Fruit fly (Drosophila melanogaster): ENCODE results near the gene CG31848.
A peak's percentile ranks its signal among the peaks of the same experiment; 100 is the strongest.

CG31848 gene

DNA sequence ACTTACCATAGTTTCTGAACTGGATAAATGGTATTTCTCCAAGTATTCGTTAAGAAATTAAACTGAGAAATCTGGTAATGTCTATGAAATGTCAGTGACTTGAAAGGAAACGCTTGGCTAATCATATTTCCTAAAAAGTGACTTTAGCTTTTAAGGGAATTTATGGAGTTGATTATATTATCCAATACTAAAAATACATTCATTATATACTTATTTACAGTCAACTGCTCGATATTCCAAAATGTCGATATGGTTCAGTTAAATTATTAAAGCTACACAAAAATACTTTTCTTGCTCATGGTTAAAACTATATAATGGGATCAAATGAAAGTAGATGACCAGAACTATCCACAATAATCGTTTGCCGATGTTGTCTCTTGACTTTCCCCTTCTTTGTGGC is at the start of gene CG31848:
CG31848 (minus strand) TSS at position 101 of the 400 bp plus-strand sequence.
- TF ChIP-seq noc (tag; optimal IDR thresholded peaks at IDR 0.05): no peak

dm6 chr2L:13306655-13307054 is 41.0 kb upstream of the CG31848 start, which contains the start of gene CG43779:
CG43779 (minus strand) TSS chr2L:13306755.
- no peak for TF ChIP-seq noc (tag; optimal IDR thresholded peaks at IDR 0.05)

DNA sequence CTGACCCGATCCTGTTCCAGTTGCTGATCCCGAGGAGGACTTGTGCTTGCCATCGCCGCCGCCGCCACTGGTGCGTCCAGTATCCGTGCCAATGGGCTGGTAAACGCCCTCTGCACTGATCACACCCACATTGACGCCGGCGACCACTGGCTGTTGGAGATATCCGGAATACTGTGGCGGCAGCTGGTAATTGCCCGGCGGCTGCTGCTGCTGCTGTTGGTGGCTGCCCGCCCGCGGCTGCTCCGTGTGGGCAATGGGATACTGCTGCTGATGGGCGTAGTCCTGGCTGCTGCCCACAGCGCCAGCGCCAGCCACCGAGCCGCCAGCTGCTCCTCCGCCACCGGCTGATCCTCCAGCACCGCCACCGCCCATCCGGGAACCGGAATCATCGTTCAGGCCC is 39.3 kb upstream of the CG31848 start:
- no peak for TF ChIP-seq noc (tag; optimal IDR thresholded peaks at IDR 0.05)

DNA sequence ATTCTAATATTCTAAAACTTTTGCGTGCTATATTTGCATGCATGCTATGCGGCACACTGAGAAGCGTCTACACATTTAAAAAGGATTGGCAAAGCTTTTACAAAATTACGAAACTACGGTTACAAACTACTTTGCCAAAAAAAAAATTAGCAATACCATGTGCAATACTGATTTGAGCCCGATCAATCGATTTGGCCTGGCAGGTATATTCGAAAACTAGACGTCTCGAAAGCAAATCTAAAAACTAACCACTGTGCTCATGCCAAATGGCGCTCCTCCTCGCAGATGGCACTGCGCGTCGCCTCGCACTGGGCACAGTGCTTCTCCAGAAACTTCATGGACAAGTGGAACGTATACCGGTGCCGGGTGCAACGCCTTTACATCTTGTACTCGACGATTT is 38.8 kb upstream of the CG31848 start, which contains the start of gene CG16825:
CG16825 (plus strand) TSS at position 301 of the 400 bp plus-strand sequence.
- no peak for TF ChIP-seq noc (tag; optimal IDR thresholded peaks at IDR 0.05)

dm6 chr2L:13296703-13297230 is 31.1 kb upstream of the CG31848 start:
- TF ChIP-seq noc (tag; optimal IDR thresholded peaks at IDR 0.05): no peak

dm6 chr2L:13295978-13296702 is 30.5 kb upstream of the CG31848 start:
- TF ChIP-seq noc (tag; optimal IDR thresholded peaks at IDR 0.05): no peak

- TF ChIP-seq noc (tag; optimal IDR thresholded peaks at IDR 0.05): no peak
These were observed 26.9 kb upstream of the CG31848 start, which contains the start of gene CG16824 for dm6 chr2L:13292626-13293025. CG16824 (plus strand) TSS chr2L:13293009.

DNA sequence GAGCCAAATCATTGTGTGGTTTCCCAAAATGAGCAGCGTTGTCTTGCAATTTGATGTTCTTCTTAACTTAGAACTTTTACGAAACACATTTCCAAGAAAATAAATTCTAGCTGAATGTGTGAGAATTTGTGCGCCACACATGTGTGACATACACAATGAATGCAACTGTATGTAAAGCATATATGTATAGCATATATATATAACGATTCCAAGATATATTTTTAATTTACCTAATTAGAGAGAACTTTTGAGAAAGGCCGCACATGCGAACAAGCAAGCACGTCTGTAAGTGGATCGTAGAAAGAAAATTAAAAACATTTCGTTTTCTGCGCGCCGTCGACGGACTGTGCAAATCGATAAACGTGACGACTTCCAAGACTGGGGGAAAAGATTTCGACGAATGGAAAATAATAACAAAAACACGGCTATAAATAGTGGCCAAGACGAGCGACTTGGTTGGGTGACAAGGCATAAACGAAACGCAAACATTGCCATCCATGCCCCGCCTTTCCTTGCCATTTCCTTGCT is 26.3 kb upstream of the CG31848 start:
- TF ChIP-seq noc (tag; optimal IDR thresholded peaks at IDR 0.05): no peak

dm6 chr2L:13291066-13291434 is 25.4 kb upstream of the CG31848 start:
- no peak for TF ChIP-seq noc (tag; optimal IDR thresholded peaks at IDR 0.05)

DNA sequence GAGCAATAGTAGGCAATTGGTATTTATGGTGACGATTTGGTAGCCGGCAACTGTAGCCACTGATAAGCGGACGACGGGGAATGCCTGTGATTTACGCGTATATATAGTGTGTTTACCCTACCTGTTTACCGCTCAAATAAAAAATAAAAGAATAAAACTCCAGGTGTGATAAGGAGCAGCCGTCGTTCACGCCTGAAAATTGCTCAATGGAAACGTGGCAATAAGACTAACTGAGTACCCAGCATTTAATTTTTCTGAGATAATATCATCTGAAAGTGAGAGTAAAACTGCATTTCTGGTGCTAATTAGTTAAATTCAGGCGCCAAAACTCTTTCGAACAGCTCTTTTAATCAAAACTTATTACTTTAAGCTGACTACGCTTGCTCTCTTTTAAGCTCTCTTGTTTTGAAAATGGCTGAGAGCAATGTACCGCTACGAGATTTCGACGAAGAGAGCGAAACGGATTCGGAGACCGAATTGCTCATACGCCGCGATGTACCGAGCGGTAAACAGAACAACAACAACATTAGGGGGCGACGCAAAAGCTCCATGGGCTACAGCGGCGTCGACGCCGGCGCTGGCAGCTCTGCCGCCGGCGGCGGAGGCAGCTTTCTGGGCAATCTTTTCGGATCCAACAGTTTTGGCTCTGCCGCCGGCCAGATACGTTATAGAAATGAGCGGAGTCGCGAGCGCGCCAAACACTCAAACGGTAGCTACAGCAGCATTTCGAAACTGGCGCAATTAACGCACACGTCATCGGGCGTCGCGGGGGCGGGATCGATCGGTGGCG is 24.8 kb upstream of the CG31848 start:
- peak; percentile 93 for TF ChIP-seq noc (tag; optimal IDR thresholded peaks at IDR 0.05)

DNA sequence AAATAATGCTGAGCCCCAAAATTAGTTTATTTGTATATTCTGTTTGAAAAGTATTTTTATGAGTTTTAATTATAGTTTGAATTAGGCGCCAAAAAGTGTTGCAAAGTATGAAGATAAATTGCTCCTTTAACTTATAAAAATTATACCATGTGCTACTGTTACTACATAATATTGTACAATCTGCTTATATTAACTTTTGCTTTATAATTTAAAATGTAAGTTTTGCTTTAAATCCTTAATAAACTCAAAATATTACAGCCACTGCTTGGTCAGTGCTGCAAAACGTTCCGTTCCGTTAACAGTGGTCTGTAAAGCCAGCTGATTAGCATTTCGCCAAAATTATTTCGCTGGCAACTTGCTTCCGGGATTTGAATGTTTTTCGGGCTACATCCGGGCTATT is 24.0 kb upstream of the CG31848 start, which contains the start of gene CG31729:
CG31729 (plus strand) TSS at position 309 of the 400 bp plus-strand sequence.
- no peak for TF ChIP-seq noc (tag; optimal IDR thresholded peaks at IDR 0.05)

- no peak for TF ChIP-seq noc (tag; optimal IDR thresholded peaks at IDR 0.05)
These were observed 20.8 kb upstream of the CG31848 start, which contains the start of the genes Drep4 and Uvrag for dm6 chr2L:13286456-13286855. Drep4 (minus strand) TSS chr2L:13286462. Uvrag (plus strand) TSS chr2L:13286777.

DNA sequence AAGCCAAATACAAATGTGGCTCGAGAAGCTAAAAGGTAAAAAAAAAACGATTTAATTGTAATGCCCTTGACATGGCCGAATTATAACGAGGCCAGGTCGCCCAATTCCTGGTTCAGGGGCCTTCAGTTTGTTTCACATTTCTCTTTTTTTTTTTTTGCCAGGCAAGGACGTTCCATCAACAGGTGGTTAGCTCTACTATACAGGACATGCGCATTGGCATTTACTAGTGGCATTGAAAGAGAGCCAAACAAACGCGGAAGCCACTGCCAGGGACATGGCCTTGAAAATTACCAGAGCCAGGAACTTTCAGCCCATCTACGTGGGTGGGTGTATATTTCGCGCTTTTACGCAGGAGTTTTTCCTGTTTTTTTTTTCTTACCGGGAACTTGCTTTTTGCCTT is 20.1 kb upstream of the CG31848 start:
- no peak for TF ChIP-seq noc (tag; optimal IDR thresholded peaks at IDR 0.05)

- TF ChIP-seq noc (tag; optimal IDR thresholded peaks at IDR 0.05): no peak
These were observed 6.9 kb upstream of the CG31848 start for dm6 chr2L:13272541-13272940.

DNA sequence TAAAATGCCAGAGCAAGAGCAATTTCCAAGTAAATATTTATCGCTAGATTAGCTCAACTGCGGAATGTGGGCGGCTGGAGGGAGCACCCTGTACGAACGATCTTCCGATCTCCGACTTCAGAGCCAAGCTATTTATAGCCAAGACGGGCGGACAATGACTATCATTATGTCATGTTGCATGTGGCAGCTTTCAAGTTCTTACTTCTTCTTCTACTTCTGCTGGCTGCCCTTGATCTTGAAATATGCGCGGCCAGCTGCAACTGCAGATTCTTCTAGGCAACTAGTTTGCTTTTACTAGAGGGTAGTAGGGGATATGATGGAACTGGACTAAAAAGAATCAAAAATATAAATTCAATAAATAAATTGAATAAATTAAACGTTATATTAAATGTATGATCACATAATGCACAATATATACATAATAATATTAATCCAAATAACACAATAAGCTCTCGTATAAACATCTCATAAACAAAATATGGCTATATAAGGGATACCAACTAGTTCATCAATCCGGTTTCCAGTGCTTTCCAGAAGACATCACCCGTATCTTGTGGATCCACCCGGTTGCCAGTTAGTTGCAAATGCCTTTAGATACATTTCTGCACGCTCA is 2.5 kb upstream of the CG31848 start:
- TF ChIP-seq noc (tag; optimal IDR thresholded peaks at IDR 0.05): no peak

DNA sequence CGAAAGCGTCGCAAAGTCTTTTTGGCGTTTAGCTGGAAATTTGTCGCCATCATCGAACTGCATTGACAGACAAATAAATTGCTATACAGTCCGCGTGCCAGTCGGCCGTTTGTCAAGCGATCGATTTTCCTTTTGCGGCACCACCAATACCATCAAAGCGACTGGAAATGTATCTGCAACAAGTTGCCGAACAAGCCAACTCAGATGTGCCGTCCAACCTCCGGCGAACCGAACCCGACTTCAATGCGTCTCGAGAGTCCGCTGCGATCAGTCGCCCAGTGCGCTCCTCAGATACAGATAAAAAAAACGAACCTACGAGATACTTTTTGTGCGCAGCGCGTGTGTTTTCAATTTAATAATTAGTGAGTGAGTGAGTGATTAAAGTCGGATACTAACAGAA is 951 bp upstream of the CG31848 start:
- no peak for TF ChIP-seq noc (tag; optimal IDR thresholded peaks at IDR 0.05)

All from whole organism, larva.